Fruit fly (Drosophila melanogaster): ENCODE results near the gene skd.

DNA sequence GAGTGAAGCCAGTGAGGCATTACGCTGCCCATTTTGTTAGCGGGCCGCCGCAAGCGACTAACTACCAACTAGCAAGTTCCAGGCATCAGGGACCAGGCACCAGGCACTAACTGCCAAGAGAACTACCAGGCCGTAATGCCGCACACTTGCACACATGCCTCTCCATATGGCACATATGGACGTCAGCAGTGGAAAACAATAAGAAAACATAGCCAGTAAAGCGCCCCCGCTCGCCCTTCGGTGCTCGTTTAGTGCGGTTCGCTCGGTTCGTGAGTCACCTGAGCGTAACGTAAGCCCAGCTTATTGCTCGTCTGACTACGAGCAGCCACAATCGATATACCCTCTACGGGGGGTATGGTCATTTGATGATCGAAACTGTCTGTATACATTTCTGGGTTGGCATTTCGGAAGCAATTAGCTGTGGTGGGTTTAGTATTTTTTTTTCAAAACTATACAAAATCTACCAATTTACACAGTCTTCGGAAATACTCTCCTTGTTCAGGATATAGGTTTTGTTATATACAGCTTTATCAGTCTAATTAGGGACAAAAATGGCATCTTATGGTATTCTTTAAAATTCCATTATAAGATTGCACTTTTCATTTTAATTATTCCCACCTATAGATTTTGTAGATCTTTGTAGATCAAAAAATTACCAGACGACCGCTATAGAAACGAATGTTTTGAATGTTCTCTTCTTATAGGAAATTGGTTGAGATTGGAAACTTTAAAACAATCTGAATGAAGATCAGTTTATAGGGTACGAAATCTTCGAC lies 29.7 kb upstream of the skd start:
- no peak for TF ChIP-seq HLH54F (GFP tag; optimal IDR thresholded peaks at IDR 0.05)
- no peak for TF ChIP-seq CG14710 (tag; optimal IDR thresholded peaks at IDR 0.05)
- no peak for TF ChIP-seq Nf-YC (tag; optimal IDR thresholded peaks at IDR 0.05)
- TF ChIP-seq CG18476 (GFP tag; optimal IDR thresholded peaks at IDR 0.05): no peak
- no peak for TF ChIP-seq Ravus (GFP tag; IDR thresholded peaks at IDR 0.05)
- 0 out of 3 replicates have a peak, but pooled peaks have one; percentile 31 for TF ChIP-seq CG34422 (GFP tag; IDR thresholded peaks at IDR 0.05)
- TF ChIP-seq Dip2 (GFP tag; IDR thresholded peaks at IDR 0.05): no peak
- TF ChIP-seq otp (GFP tag; IDR thresholded peaks at IDR 0.05): no peak
- TF ChIP-seq Fer1 (GFP tag; optimal IDR thresholded peaks at IDR 0.05): no peak
- TF ChIP-seq Gug (GFP tag; IDR thresholded peaks at IDR 0.05): 0 out of 4 replicates have a peak, but pooled peaks have one; percentile 3
- peak; percentile 70 for TF ChIP-seq oc (tag; optimal IDR thresholded peaks at IDR 0.05)
- no peak for TF ChIP-seq lbe (GFP tag; optimal IDR thresholded peaks at IDR 0.05)
- no peak for TF ChIP-seq CG12104 (GFP tag; optimal IDR thresholded peaks at IDR 0.05)
- TF ChIP-seq chinmo (GFP tag; IDR thresholded peaks at IDR 0.05; ENCODE audit: partially characterized antibody): peak; percentile 91; the same call in 3 of the 4 replicates
